Worm (Caenorhabditis elegans) whole organism, L1 larva: ENCODE data around the gene pqn-53.

Source experiments
- F16B12.6 ChIP-seq: fragments of 150-350 bp; optimal IDR thresholded peaks from 2 replicates; lab custom pipeline; 2014; ENCODE audit warnings: missing biosample characterization, missing genetic modification characterization
- ama-1 ChIP-seq: fragments of 150-350 bp; optimal IDR thresholded peaks from 2 replicates; lab custom pipeline; 2014
- mdl-1 ChIP-seq, 2 experiments: fragments of 150-350 bp; optimal IDR thresholded peaks; 2 replicates each; lab custom pipeline; 2014 to 2017; ENCODE audit warnings: missing biosample characterization in 2 of 2, missing genetic modification characterization in 2 of 2, inconsistent platforms in 1 of 2
- mep-1 ChIP-seq: fragments of 150-350 bp; optimal IDR thresholded peaks from 2 replicates; lab custom pipeline; 2014; ENCODE audit warnings: missing biosample characterization, missing genetic modification characterization
- nhr-28 ChIP-seq: fragments of 150-350 bp; optimal IDR thresholded peaks from 2 replicates; lab custom pipeline; 2014; ENCODE audit warnings: missing biosample characterization, missing genetic modification characterization
- snpc-4 ChIP-seq: fragments of 150-350 bp; optimal IDR thresholded peaks from 2 replicates; lab custom pipeline; 2014; ENCODE audit warnings: missing biosample characterization, missing genetic modification characterization
- unc-86 ChIP-seq: sonication (generic microtip); optimal IDR thresholded peaks from 2 replicates; lab custom pipeline; 2016; ENCODE audit warnings: missing genetic modification characterization, missing compliant biosample characterization

- TF ChIP-seq nhr-28 (tag; lab: Kevin White, UChicago) = no peak
- no peak for TF ChIP-seq mdl-1 (tag; optimal IDR thresholded peaks at IDR 0.05; lab: Kevin White, UChicago)
- no peak for TF ChIP-seq ama-1 (lab: Kevin White, UChicago)
- TF ChIP-seq unc-86 (tag; lab: Kevin White, UChicago) = no peak
- TF ChIP-seq snpc-4 (tag; lab: Kevin White, UChicago) = no peak
- TF ChIP-seq F16B12.6 (tag; lab: Kevin White, UChicago) = no peak
- TF ChIP-seq mep-1 (tag; lab: Kevin White, UChicago) = no peak
Observed at ce11 chrV:12028151-12028550, 37.0 kb downstream of the pqn-53 start.
